Worm (Caenorhabditis elegans): Measurements from ENCODE around the gene M03B6.4.

Gene M03B6.4

DNA sequence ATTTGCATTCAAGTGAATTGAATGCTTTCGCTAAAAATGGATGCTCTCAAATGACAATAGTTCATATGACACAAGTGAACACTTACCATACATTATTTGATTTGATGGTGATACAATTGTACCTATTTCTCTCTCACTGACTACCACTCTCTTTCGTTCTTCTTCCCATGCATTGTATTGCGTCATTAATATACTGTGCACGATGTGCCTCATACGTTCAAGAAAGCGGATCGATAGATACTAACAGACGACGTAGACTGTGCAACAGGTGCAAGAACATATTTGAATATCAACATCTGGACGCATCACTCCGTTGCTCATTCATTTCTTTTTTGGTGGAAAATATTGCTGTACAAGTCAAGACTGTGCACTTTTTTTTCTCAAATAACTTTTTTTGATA, at the start of gene M03B6.4:
Gene M03B6.4 (plus strand): TSS at position 149 of the 400 bp plus-strand sequence.
- peak; percentile 44 for TF ChIP-seq nhr-129 (tag; optimal IDR thresholded peaks at IDR 0.05)
- TF ChIP-seq sma-3 (GFP tag; optimal IDR thresholded peaks at IDR 0.05), result no peak
- no peak for TF ChIP-seq mbf-1 (tag; optimal IDR thresholded peaks at IDR 0.05)
- TF ChIP-seq nhr-23 (tag; optimal IDR thresholded peaks at IDR 0.05), result no peak

DNA sequence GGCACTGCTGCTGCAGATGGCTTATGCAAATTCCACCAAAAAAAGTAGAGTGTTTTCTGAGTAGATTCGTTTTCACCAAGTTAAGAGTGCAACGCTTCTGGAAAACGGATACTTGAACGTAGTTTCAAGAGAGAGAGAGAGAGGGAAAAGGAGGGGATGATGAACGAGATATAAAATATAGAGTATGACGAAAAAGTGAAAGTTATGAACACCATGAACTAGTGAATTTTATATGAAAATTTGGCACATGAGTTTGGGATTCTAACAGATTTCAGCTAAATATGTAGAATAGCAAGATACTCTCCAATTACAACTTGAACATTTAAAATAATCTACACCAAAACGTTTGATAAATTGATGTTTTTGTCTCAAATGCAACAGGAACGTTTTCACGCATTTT, 48.9 kb upstream of the M03B6.4 start, which contains the start of gene obr-3:
Gene obr-3 (minus strand): TSS at position 101 of the 400 bp plus-strand sequence.
- TF ChIP-seq nhr-11 (tag; optimal IDR thresholded peaks at IDR 0.05) (no peak), nhr-77 (tag; optimal IDR thresholded peaks at IDR 0.05) (no peak), nhr-129 (tag; optimal IDR thresholded peaks at IDR 0.05) (no peak), nhr-12 (tag; optimal IDR thresholded peaks at IDR 0.05) (no peak), crh-2 (tag; optimal IDR thresholded peaks at IDR 0.05) (no peak), F13H6.1 (tag; optimal IDR thresholded peaks at IDR 0.05) (no peak), sma-9 (GFP tag; optimal IDR thresholded peaks at IDR 0.05) (no peak), sma-9 (tag; optimal IDR thresholded peaks at IDR 0.05) (no peak), sma-3 (GFP tag; optimal IDR thresholded peaks at IDR 0.05) (no peak), skn-1 (tag; optimal IDR thresholded peaks at IDR 0.05) (no peak), elt-1 (tag; optimal IDR thresholded peaks at IDR 0.05) (no peak), alr-1 (tag; optimal IDR thresholded peaks at IDR 0.05) (no peak), aly-2 (tag; optimal IDR thresholded peaks at IDR 0.05) (no peak), ztf-4 (tag; optimal IDR thresholded peaks at IDR 0.05) (no peak), Y55F3AM.14 (GFP tag; optimal IDR thresholded peaks at IDR 0.05) (no peak), ztf-11 (tag; optimal IDR thresholded peaks at IDR 0.05) (no peak), peb-1 (tag; optimal IDR thresholded peaks at IDR 0.05) (no peak), elt-3 (tag; optimal IDR thresholded peaks at IDR 0.05) (no peak), mab-5 (tag; optimal IDR thresholded peaks at IDR 0.05) (no peak), ceh-82 (tag; optimal IDR thresholded peaks at IDR 0.05) (no peak), lsy-2 (tag; optimal IDR thresholded peaks at IDR 0.05) (no peak)

DNA sequence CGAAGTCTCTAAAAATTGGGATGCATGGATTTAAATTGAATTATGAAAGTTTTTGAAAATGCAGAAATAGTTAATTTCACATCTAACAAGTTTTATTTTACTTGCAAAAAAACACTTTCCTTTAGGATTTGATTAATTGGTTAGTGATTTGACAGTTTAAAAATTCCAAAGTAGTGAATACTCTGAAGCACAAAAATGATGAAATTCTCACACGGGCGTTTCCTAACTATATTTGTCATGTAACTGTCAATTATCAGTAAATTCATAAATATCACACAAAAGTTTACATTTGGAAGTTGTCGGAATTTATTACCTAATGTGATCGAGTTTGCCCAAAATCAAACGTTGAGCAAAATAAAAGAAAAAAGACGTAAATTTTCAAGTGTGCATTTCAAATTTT, 47.5 kb upstream of the M03B6.4 start:
- no peak for TF ChIP-seq unc-55 (GFP tag; optimal IDR thresholded peaks at IDR 0.05)

DNA sequence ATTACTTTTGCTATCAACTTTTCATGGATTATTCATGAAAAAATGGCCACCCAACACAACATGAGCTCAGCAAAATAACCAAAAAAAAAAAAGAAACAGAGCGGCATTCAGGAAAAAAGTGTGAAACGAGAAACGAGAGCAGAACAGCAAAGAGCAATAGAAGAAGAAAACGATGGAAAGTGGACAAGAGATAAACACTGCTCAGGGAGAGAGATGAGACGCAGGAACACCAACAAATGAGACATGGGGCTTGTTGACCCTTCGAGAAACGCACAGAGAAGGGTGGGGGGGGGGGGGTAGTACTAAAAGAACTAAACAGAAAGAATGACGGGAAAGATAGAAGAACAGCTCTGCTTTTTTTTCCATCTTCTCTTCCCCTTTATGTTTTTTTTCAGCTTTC, 46.7 kb upstream of the M03B6.4 start:
- TF ChIP-seq C34F6.9 (tag; optimal IDR thresholded peaks at IDR 0.05) (peak; percentile 28), nhr-10 (tag; optimal IDR thresholded peaks at IDR 0.05) (no peak), unc-55 (GFP tag; optimal IDR thresholded peaks at IDR 0.05) (peak; percentile 11), lsy-2 (tag; optimal IDR thresholded peaks at IDR 0.05) (peak in 1 of 2 experiments; percentile 24), sma-9 (GFP tag; optimal IDR thresholded peaks at IDR 0.05) (peak; percentile 23), sma-9 (tag; optimal IDR thresholded peaks at IDR 0.05) (no peak), zag-1 (tag; optimal IDR thresholded peaks at IDR 0.05) (peak; percentile 21), mbf-1 (tag; optimal IDR thresholded peaks at IDR 0.05) (no peak)

DNA sequence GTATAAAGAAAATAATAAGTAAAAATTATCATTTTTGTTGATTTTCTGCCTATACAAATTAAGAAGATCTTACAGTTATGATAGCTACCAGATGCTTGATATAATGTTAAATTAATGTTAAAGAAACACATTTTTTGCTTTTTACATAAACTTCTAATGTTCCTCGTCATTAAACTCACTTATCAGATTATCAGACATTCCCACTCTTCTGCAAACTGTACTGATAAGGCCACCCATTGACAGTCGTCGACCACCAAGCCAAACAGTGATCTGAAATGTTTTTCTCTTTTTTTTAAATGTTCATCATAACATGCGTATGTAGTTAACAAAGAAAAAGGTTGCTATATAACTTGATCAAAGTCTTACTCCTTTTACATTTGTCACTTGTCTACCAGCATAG, 39.9 kb upstream of the M03B6.4 start:
- TF ChIP-seq ztf-1 (GFP tag; conservative IDR thresholded peaks at IDR 0.05) (no peak), egl-27 (tag; optimal IDR thresholded peaks at IDR 0.05) (no peak), R02D3.7 (tag; optimal IDR thresholded peaks at IDR 0.05) (no peak), peb-1 (tag; optimal IDR thresholded peaks at IDR 0.05) (no peak), sma-9 (GFP tag; optimal IDR thresholded peaks at IDR 0.05) (no peak), sma-9 (tag; optimal IDR thresholded peaks at IDR 0.05) (no peak), fos-1 (tag; optimal IDR thresholded peaks at IDR 0.05) (peak; percentile 41), ceh-16 (tag; optimal IDR thresholded peaks at IDR 0.05) (no peak), unc-39 (tag; optimal IDR thresholded peaks at IDR 0.05) (no peak)

DNA sequence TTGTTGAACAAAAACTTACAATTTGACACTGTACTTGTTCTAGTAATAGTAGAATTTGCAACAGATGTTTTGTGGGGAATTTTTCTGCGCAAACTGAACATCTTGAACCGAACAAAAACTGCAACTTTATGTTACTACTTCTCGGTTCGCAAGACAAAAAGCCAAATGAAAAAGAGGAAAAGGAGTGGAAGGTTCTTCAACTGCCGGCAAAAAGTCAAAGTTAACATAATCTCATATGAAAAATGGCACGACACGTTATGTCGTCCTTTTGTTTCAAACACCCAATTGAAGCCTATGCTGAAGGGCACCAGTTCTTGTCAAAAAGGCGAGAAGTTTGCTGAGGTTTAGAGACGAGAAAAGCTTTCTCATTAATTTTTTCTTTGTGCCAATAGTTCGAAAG, 35.2 kb upstream of the M03B6.4 start, which contains the start of gene twk-23:
Gene twk-23 (minus strand): TSS at position 101 of the 400 bp plus-strand sequence.
- TF ChIP-seq nhr-12 (tag; optimal IDR thresholded peaks at IDR 0.05) (no peak), nhr-237 (tag; optimal IDR thresholded peaks at IDR 0.05) (no peak), sma-3 (GFP tag; optimal IDR thresholded peaks at IDR 0.05) (no peak), ceh-16 (tag; optimal IDR thresholded peaks at IDR 0.05) (no peak), mab-5 (tag; optimal IDR thresholded peaks at IDR 0.05) (no peak), unc-55 (GFP tag; optimal IDR thresholded peaks at IDR 0.05) (no peak), nhr-129 (tag; optimal IDR thresholded peaks at IDR 0.05) (no peak), ztf-1 (GFP tag; conservative IDR thresholded peaks at IDR 0.05) (no peak), ama-1 (optimal IDR thresholded peaks at IDR 0.05) (no peak), ztf-4 (tag; optimal IDR thresholded peaks at IDR 0.05) (no peak), lin-11 (tag; optimal IDR thresholded peaks at IDR 0.05) (no peak), gmeb-1 (tag; optimal IDR thresholded peaks at IDR 0.05) (no peak), fos-1 (tag; optimal IDR thresholded peaks at IDR 0.05) (no peak)

Measured in whole organism, L2 larva.